Worm (Caenorhabditis elegans) whole organism, late embryonic: ENCODE results near the gene C14F11.4.

Source experiments
- K02D7.2 ChIP-seq: sonication (generic microtip); optimal IDR thresholded peaks from 2 replicates; lab custom pipeline; 2017; ENCODE audit warnings: mild to moderate bottlenecking, missing genetic modification characterization, missing compliant biosample characterization
- ama-1 ChIP-seq: fragments of 150-350 bp; optimal IDR thresholded peaks from 2 replicates; lab custom pipeline; 2014
- ceh-24 ChIP-seq: sonication (generic microtip); optimal IDR thresholded peaks from 2 replicates; lab custom pipeline; 2016; ENCODE audit warnings: mild to moderate bottlenecking, missing genetic modification characterization, missing compliant biosample characterization
- ceh-34 ChIP-seq: sonication (generic microtip); optimal IDR thresholded peaks from 2 replicates; lab custom pipeline; 2016; ENCODE audit warnings: mild to moderate bottlenecking, missing genetic modification characterization, missing compliant biosample characterization
- ceh-9 ChIP-seq: sonication (generic microtip); optimal IDR thresholded peaks from 2 replicates; lab custom pipeline; 2016; ENCODE audit warnings: mild to moderate bottlenecking, missing genetic modification characterization, inconsistent platforms, missing compliant biosample characterization
- hlh-13 ChIP-seq: fragments of 200-800 bp; sonication (Bioruptor generic); optimal IDR thresholded peaks from 2 replicates; lab custom pipeline; 2018; ENCODE audit warnings: mild to moderate bottlenecking, missing genetic modification characterization, missing compliant biosample characterization
- lim-6 ChIP-seq: sonication (generic microtip); optimal IDR thresholded peaks from 2 replicates; lab custom pipeline; 2016; ENCODE audit warnings: missing genetic modification characterization, missing compliant biosample characterization
- nhr-11 ChIP-seq: fragments of 150-350 bp; optimal IDR thresholded peaks from 2 replicates; lab custom pipeline; 2014; ENCODE audit warnings: missing biosample characterization, missing genetic modification characterization
- tbx-2 ChIP-seq: sonication (generic microtip); optimal IDR thresholded peaks from 2 replicates; lab custom pipeline; 2016; ENCODE audit warnings: missing genetic modification characterization, missing compliant biosample characterization
- unc-86 ChIP-seq: sonication (generic microtip); optimal IDR thresholded peaks from 2 replicates; lab custom pipeline; 2016; ENCODE audit warnings: missing genetic modification characterization, missing compliant biosample characterization
- ztf-16 ChIP-seq: sonication (generic microtip); optimal IDR thresholded peaks from 2 replicates; lab custom pipeline; 2017; ENCODE audit warnings: missing genetic modification characterization, missing compliant biosample characterization

DNA sequence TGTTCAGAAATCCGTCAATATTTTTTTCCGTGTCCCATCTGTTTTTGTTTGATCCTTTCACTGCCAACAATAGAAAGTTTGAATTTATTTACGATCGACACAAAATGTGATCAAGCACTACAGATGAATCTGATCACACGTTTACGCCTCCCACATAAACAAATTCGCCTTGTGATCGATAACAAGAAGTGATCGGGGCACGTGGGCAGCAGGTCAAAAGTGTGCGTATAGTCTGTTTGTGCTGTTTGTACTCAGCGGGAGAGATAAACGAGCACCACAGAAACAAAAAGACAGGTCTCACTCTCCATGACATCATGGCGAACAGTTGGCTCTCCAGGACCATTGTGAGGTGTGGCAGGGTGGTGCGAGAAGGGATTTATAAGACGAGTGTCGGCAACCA, 22.7 kb upstream of the C14F11.4 start:
- TF ChIP-seq ama-1 (no peak), ceh-24 (tag; lab: Kevin White, UChicago) (no peak), tbx-2 (tag; lab: Kevin White, UChicago) (peak; percentile 75), hlh-13 (GFP tag; lab: Kevin White, UChicago) (no peak), lim-6 (tag; lab: Kevin White, UChicago) (no peak), ztf-16 (no peak), nhr-11 (no peak), ceh-34 (tag; lab: Kevin White, UChicago) (no peak), K02D7.2 (tag; lab: Kevin White, UChicago) (no peak), ceh-9 (no peak), unc-86 (tag; lab: Kevin White, UChicago) (no peak)
